Fruit fly (Drosophila melanogaster) whole organism, embryonic: ENCODE measurements around the gene janB.

ENCODE experiments used
- CG12659 ChIP-seq: fragments of 200-800 bp; sonication (Bioruptor generic); optimal IDR thresholded peaks from 3 replicates; lab custom pipeline; 2017; ENCODE audit warnings: mild to moderate bottlenecking, missing biosample characterization, missing genetic modification reagents, missing genetic modification characterization
- CG4328 ChIP-seq: fragments of 200-800 bp; sonication (Bioruptor generic); optimal IDR thresholded peaks from 3 replicates; lab custom pipeline; 2017; ENCODE audit warnings: missing biosample characterization, missing genetic modification reagents, missing genetic modification characterization
- ac ChIP-seq: fragments of 200-800 bp; sonication (Bioruptor generic); optimal IDR thresholded peaks from 3 replicates; lab custom pipeline; 2017; ENCODE audit warnings: missing biosample characterization, mild to moderate bottlenecking, missing genetic modification characterization
- shn ChIP-seq: fragments of 200-800 bp; sonication (Bioruptor generic); optimal IDR thresholded peaks from 3 replicates; lab custom pipeline; 2016; ENCODE audit warnings: missing biosample characterization, missing genetic modification characterization
- tio ChIP-seq: fragments of 200-800 bp; sonication (Bioruptor generic); optimal IDR thresholded peaks from 2 replicates; lab custom pipeline; 2017; ENCODE audit warnings: missing biosample characterization, missing genetic modification characterization, inconsistent platforms

- TF ChIP-seq ac (GFP tag; lab: Kevin White, UChicago) (no peak), CG12659 (GFP tag; lab: Kevin White, UChicago) (no peak), tio (GFP tag; lab: Kevin White, UChicago) (no peak), shn (GFP tag; lab: Kevin White, UChicago) (no peak), CG4328 (GFP tag; lab: Kevin White, UChicago) (no peak)
Observed at dm6 chr3R:30023445-30023844, 15.1 kb downstream of the janB start.
